Fruit fly (Drosophila melanogaster): ENCODE measurements around the gene Neos.

Neos gene

dm6 chr3L:7243775-7244438 lies 2.5 kb downstream of the Neos start, which contains the start of the genes mRpL50 and mei-P22 (continued):
- TF ChIP-seq CG15601 (tag; optimal IDR thresholded peaks at IDR 0.05) (peak; percentile 9), toy (GFP tag; IDR thresholded peaks at IDR 0.05) (no peak), CG13424 (tag; optimal IDR thresholded peaks at IDR 0.05) (peak; percentile 44), Dref (GFP tag; IDR thresholded peaks at IDR 0.05) (0 out of 2 replicates have a peak, but pooled peaks have one; percentile 30), pum (GFP tag; optimal IDR thresholded peaks at IDR 0.05) (peak; percentile 52), Hsf (GFP tag; optimal IDR thresholded peaks at IDR 0.05) (peak; percentile 5), Med (GFP tag) (peak; percentile 85), mam (GFP tag; optimal IDR thresholded peaks at IDR 0.05) (peak; percentile 40), fd102C (GFP tag; optimal IDR thresholded peaks at IDR 0.05) (no peak), CG33213 (GFP tag; optimal IDR thresholded peaks at IDR 0.05) (peak; percentile 14), CG9609 (GFP tag; optimal IDR thresholded peaks at IDR 0.05) (peak; percentile 5), Ets65A (GFP tag) (peak; percentile 92), stwl (tag; optimal IDR thresholded peaks at IDR 0.05) (peak; percentile 87), unpg (GFP tag; optimal IDR thresholded peaks at IDR 0.05) (peak; percentile 22), inv (GFP tag; IDR thresholded peaks at IDR 0.05; ENCODE audit: partially characterized antibody) (no peak), kah (GFP tag; optimal IDR thresholded peaks at IDR 0.05) (no peak), dmrt99B (tag; optimal IDR thresholded peaks at IDR 0.05) (no peak), Antp (GFP tag; optimal IDR thresholded peaks at IDR 0.05) (peak; percentile 13), CG34224 (GFP tag; IDR thresholded peaks at IDR 0.05; ENCODE audit: partially characterized antibody) (no peak), Myb (GFP tag; optimal IDR thresholded peaks at IDR 0.05) (peak; percentile 70), CG14667 (GFP tag; IDR thresholded peaks at IDR 0.05) (no peak), CG13287 (GFP tag; IDR thresholded peaks at IDR 0.05; ENCODE audit: partially characterized antibody) (peak; percentile 21; the same call in 1 of the 2 replicates), ATbp (GFP tag; optimal IDR thresholded peaks at IDR 0.05) (no peak), gfzf (GFP tag; optimal IDR thresholded peaks at IDR 0.05) (peak; percentile 86), pzg (GFP tag; optimal IDR thresholded peaks at IDR 0.05) (peak; percentile 87), CG2678 (tag; optimal IDR thresholded peaks at IDR 0.05) (peak; percentile 22), CG30431 (GFP tag; optimal IDR thresholded peaks at IDR 0.05) (no peak), lmd (GFP tag; IDR thresholded peaks at IDR 0.05) (no peak), Kr (GFP tag; optimal IDR thresholded peaks at IDR 0.05) (no peak), BEAF-32 (GFP tag; optimal IDR thresholded peaks at IDR 0.05) (peak; percentile 39), PHDP (tag; optimal IDR thresholded peaks at IDR 0.05) (peak; percentile 13), CG7786 (GFP tag; optimal IDR thresholded peaks at IDR 0.05) (no peak), phol (tag; optimal IDR thresholded peaks at IDR 0.05) (peak; percentile 45), CG5953 (GFP tag; IDR thresholded peaks at IDR 0.05) (no peak), CG12659 (GFP tag; optimal IDR thresholded peaks at IDR 0.05) (peak; percentile 59), CG18476 (GFP tag; optimal IDR thresholded peaks at IDR 0.05) (peak; percentile 30), H2.0 (GFP tag; IDR thresholded peaks at IDR 0.05) (0 out of 2 replicates have a peak, but pooled peaks have one; percentile 13), gem (tag; optimal IDR thresholded peaks at IDR 0.05) (peak; percentile 61), Xbp1 (GFP tag; optimal IDR thresholded peaks at IDR 0.05) (peak; percentile 39), CG42726 (GFP tag; IDR thresholded peaks at IDR 0.05; ENCODE audit: partially characterized antibody) (peak; percentile 45; the same call in 1 of the 2 replicates), ssp (GFP tag; IDR thresholded peaks at IDR 0.05) (no peak; the same call in 1 of the 2 replicates), chn (GFP tag; optimal IDR thresholded peaks at IDR 0.05) (peak; percentile 2), CG30020 (tag; optimal IDR thresholded peaks at IDR 0.05) (peak; percentile 50), Bteb2 (GFP tag; optimal IDR thresholded peaks at IDR 0.05) (peak; percentile 41), CG17829 (tag; optimal IDR thresholded peaks at IDR 0.05) (peak; percentile 42), Ets97D (GFP tag; optimal IDR thresholded peaks at IDR 0.05) (peak; percentile 85), ttk (GFP tag; IDR thresholded peaks at IDR 0.05) (no peak), CG17361 (GFP tag; IDR thresholded peaks at IDR 0.05) (0 out of 3 replicates have a peak, but pooled peaks have one; percentile 20), Abd-B (GFP tag; optimal IDR thresholded peaks at IDR 0.05) (peak; percentile 32)

Data from whole organism, embryonic.